Worm (Caenorhabditis elegans) whole organism, young adult: ENCODE measurements around the gene T26H5.11.

Source experiments
- C06A6.2 ChIP-seq: fragments of 200-800 bp; sonication (Bioruptor generic); conservative IDR thresholded peaks from 2 replicates; pipeline ENCODE4 v1.3.6; 2022; ENCODE audit warnings: missing genetic modification characterization, missing compliant biosample characterization
- C17E4.6 ChIP-seq: fragments of 200-800 bp; sonication (Bioruptor generic); IDR thresholded peaks from 2 replicates; pipeline ENCODE4 v1.3.6; 2022; ENCODE audit warnings: missing genetic modification reagents, missing genetic modification characterization, missing compliant biosample characterization
- F10E7.11 ChIP-seq: sonication (generic microtip); optimal IDR thresholded peaks from 2 replicates; lab custom pipeline; 2017; ENCODE audit warnings: mild to moderate bottlenecking, missing genetic modification characterization, moderate library complexity, missing compliant biosample characterization
- F22D6.2 ChIP-seq: sonication (generic microtip); optimal IDR thresholded peaks from 2 replicates; lab custom pipeline; 2016; ENCODE audit warnings: mild to moderate bottlenecking, missing genetic modification characterization, missing compliant biosample characterization
- F33H1.4 ChIP-seq: fragments of 200-800 bp; sonication (Bioruptor generic); IDR thresholded peaks from 2 replicates; pipeline ENCODE4 v1.3.6; 2022; ENCODE audit warnings: missing genetic modification reagents, missing genetic modification characterization, missing compliant biosample characterization
- F39B2.1 ChIP-seq: fragments of 200-800 bp; sonication (Bioruptor generic); IDR thresholded peaks from 2 replicates; pipeline ENCODE4 v1.3.6; 2022; ENCODE audit warnings: missing genetic modification reagents, missing genetic modification characterization, missing compliant biosample characterization
- F49E8.2 ChIP-seq: sonication (generic microtip); optimal IDR thresholded peaks from 3 replicates; lab custom pipeline; 2017; ENCODE audit warnings: missing genetic modification characterization, mild to moderate bottlenecking, missing compliant biosample characterization, antibody characterized with exemption, moderate library complexity; ENCODE audit not compliant: insufficient read depth
- F55B11.4 ChIP-seq: sonication (generic microtip); optimal IDR thresholded peaks from 2 replicates; lab custom pipeline; 2016; ENCODE audit warnings: missing compliant biosample characterization, missing genetic modification characterization, borderline replicate concordance; ENCODE audit not compliant: insufficient read depth
- K12H6.12 ChIP-seq: fragments of 200-800 bp; sonication (Bioruptor generic); optimal IDR thresholded peaks from 2 replicates; lab custom pipeline; 2018; ENCODE audit warnings: mild to moderate bottlenecking, missing genetic modification characterization, missing compliant biosample characterization
- T26A5.8 ChIP-seq: sonication (generic microtip); optimal IDR thresholded peaks from 2 replicates; lab custom pipeline; 2016; ENCODE audit warnings: missing genetic modification characterization, missing compliant biosample characterization
- Y53F4B.3 ChIP-seq: fragments of 200-800 bp; sonication (Bioruptor generic); IDR thresholded peaks from 2 replicates; pipeline ENCODE4 v1.3.6; 2022; ENCODE audit warnings: missing genetic modification reagents, missing genetic modification characterization, missing compliant biosample characterization
- Y53G8AR.9 ChIP-seq: fragments of 200-800 bp; sonication (Bioruptor generic); conservative IDR thresholded peaks from 2 replicates; pipeline ENCODE4 v1.3.6; 2022; ENCODE audit warnings: missing genetic modification reagents, missing genetic modification characterization, missing compliant biosample characterization
- Y56A3A.18 ChIP-seq: fragments of 200-800 bp; sonication (Bioruptor generic); IDR thresholded peaks from 2 replicates; pipeline ENCODE4 v1.3.6; 2022; ENCODE audit warnings: missing genetic modification reagents, missing genetic modification characterization, missing compliant biosample characterization
- akir-1 ChIP-seq: fragments of 200-800 bp; sonication (Bioruptor generic); optimal IDR thresholded peaks from 2 replicates; lab custom pipeline; 2018; ENCODE audit warnings: mild to moderate bottlenecking, missing genetic modification characterization, moderate library complexity, missing compliant biosample characterization
- attf-3 ChIP-seq: fragments of 200-800 bp; sonication (Bioruptor generic); conservative IDR thresholded peaks from 2 replicates; pipeline ENCODE4 v1.3.6; 2022; ENCODE audit warnings: missing genetic modification reagents, missing genetic modification characterization, missing compliant biosample characterization
- attf-5 ChIP-seq: fragments of 200-800 bp; sonication (Bioruptor generic); optimal IDR thresholded peaks from 2 replicates; lab custom pipeline; 2018; ENCODE audit warnings: mild to moderate bottlenecking, missing genetic modification characterization, missing compliant biosample characterization
- attf-6 ChIP-seq: fragments of 200-800 bp; sonication (Bioruptor generic); IDR thresholded peaks from 2 replicates; pipeline ENCODE4 v1.3.6; 2022; ENCODE audit warnings: missing genetic modification reagents, missing genetic modification characterization, missing compliant biosample characterization
- ceh-27 ChIP-seq: fragments of 200-800 bp; sonication (Bioruptor generic); optimal IDR thresholded peaks from 2 replicates; lab custom pipeline; 2018; ENCODE audit warnings: mild to moderate bottlenecking, missing genetic modification characterization, moderate library complexity, missing compliant biosample characterization
- dox-1 ChIP-seq: fragments of 200-800 bp; sonication (Bioruptor generic); IDR thresholded peaks from 2 replicates; pipeline ENCODE4 v1.3.6; 2022; ENCODE audit warnings: missing genetic modification reagents, missing genetic modification characterization, missing compliant biosample characterization
- ekl-4 ChIP-seq: fragments of 200-800 bp; sonication (Bioruptor generic); IDR thresholded peaks from 2 replicates; pipeline ENCODE4 v1.3.6; 2022; ENCODE audit warnings: missing genetic modification reagents, missing genetic modification characterization, missing compliant biosample characterization
- ets-4 ChIP-seq: fragments of 200-800 bp; sonication (Bioruptor generic); optimal IDR thresholded peaks from 2 replicates; lab custom pipeline; 2018; ENCODE audit warnings: mild to moderate bottlenecking, missing genetic modification characterization, missing compliant biosample characterization
- him-1 ChIP-seq: sonication (generic microtip); optimal IDR thresholded peaks from 2 replicates; lab custom pipeline; 2016; ENCODE audit warnings: missing genotype, missing genetic modification reagents, missing genetic modification characterization, missing compliant biosample characterization
- hlh-12 ChIP-seq: sonication (generic microtip); optimal IDR thresholded peaks from 2 replicates; lab custom pipeline; 2016; ENCODE audit warnings: missing genetic modification characterization, missing compliant biosample characterization
- let-607 ChIP-seq, 2 experiments: fragments of 200-800 bp in 1 of 2; sonication (Bioruptor generic) in 1 of 2; sonication (generic microtip) in 1 of 2; optimal IDR thresholded peaks; 2 replicates each; lab custom pipeline; 2016 to 2018; ENCODE audit warnings: mild to moderate bottlenecking in 2 of 2, missing compliant biosample characterization in 2 of 2, missing genetic modification characterization in 2 of 2, moderate library complexity in 2 of 2, missing genotype in 1 of 2
- lin-26 ChIP-seq: fragments of 200-800 bp; sonication (Bioruptor generic); IDR thresholded peaks from 2 replicates; pipeline ENCODE4 v1.3.6; 2022; ENCODE audit warnings: missing genetic modification reagents, missing genetic modification characterization, missing compliant biosample characterization
- lin-35 ChIP-seq, 3 experiments: fragments of 150-350 bp in 2 of 3; sonication (generic microtip) in 1 of 3; optimal IDR thresholded peaks; 2 replicates each; lab custom pipeline; 2014 to 2018; ENCODE audit warnings: missing biosample characterization in 3 of 3, missing genetic modification characterization in 3 of 3, missing genetic modification reagents in 3 of 3
- lsl-1 ChIP-seq: fragments of 200-800 bp; sonication (Bioruptor generic); optimal IDR thresholded peaks from 2 replicates; lab custom pipeline; 2018; ENCODE audit warnings: mild to moderate bottlenecking, missing genetic modification characterization, moderate library complexity, missing compliant biosample characterization
- madf-10 ChIP-seq: sonication (generic microtip); optimal IDR thresholded peaks from 2 replicates; lab custom pipeline; 2016; ENCODE audit warnings: mild to moderate bottlenecking, missing genetic modification characterization, missing compliant biosample characterization
- mes-4 ChIP-seq: sonication (generic microtip); optimal IDR thresholded peaks from 2 replicates; lab custom pipeline; 2016; ENCODE audit warnings: missing genotype, missing genetic modification characterization, missing compliant biosample characterization
- nfya-2 ChIP-seq: fragments of 200-800 bp; sonication (Bioruptor generic); IDR thresholded peaks from 2 replicates; pipeline ENCODE4 v1.3.6; 2022; ENCODE audit warnings: missing genetic modification reagents, missing genetic modification characterization, missing compliant biosample characterization
- pha-4 ChIP-seq: fragments of 150-350 bp; sonication (generic microtip); optimal IDR thresholded peaks from 2 replicates; lab custom pipeline; 2014; ENCODE audit warnings: missing biosample characterization, missing genetic modification reagents, missing genetic modification characterization
- rcor-1 ChIP-seq: fragments of 200-800 bp; sonication (Bioruptor generic); IDR thresholded peaks from 2 replicates; pipeline ENCODE4 v1.3.6; 2022; ENCODE audit warnings: missing genetic modification reagents, missing genetic modification characterization, missing compliant biosample characterization
- repo-1 ChIP-seq: sonication (generic microtip); optimal IDR thresholded peaks from 2 replicates; lab custom pipeline; 2017; ENCODE audit warnings: mild to moderate bottlenecking, missing genetic modification characterization, missing compliant biosample characterization
- sea-2 ChIP-seq: fragments of 200-800 bp; sonication (Bioruptor generic); IDR thresholded peaks from 2 replicates; pipeline ENCODE4 v1.3.6; 2022; ENCODE audit warnings: missing genetic modification characterization, missing compliant biosample characterization
- snpc-1.1 ChIP-seq: sonication (generic microtip); optimal IDR thresholded peaks from 2 replicates; lab custom pipeline; 2017; ENCODE audit warnings: missing genetic modification characterization, mild to moderate bottlenecking, missing compliant biosample characterization, antibody characterized with exemption, moderate library complexity, missing genotype, missing genetic modification reagents; ENCODE audit not compliant: insufficient read depth
- snpc-1.3 ChIP-seq: sonication (generic microtip); optimal IDR thresholded peaks from 2 replicates; lab custom pipeline; 2017; ENCODE audit warnings: missing genetic modification characterization, mild to moderate bottlenecking, missing compliant biosample characterization, antibody characterized with exemption, moderate library complexity, missing genotype, missing genetic modification reagents; ENCODE audit not compliant: insufficient read depth
- somi-1 ChIP-seq: fragments of 200-800 bp; sonication (Bioruptor generic); optimal IDR thresholded peaks from 2 replicates; lab custom pipeline; 2018; ENCODE audit warnings: mild to moderate bottlenecking, missing genetic modification characterization, missing compliant biosample characterization
- tbp1 ChIP-seq: fragments of 200-800 bp; sonication (Bioruptor generic); optimal IDR thresholded peaks from 2 replicates; lab custom pipeline; 2018; ENCODE audit warnings: mild to moderate bottlenecking, missing genetic modification characterization, missing compliant biosample characterization
- xnd-1 ChIP-seq: sonication (generic microtip); optimal IDR thresholded peaks from 2 replicates; lab custom pipeline; 2016; ENCODE audit warnings: missing genotype, missing genetic modification reagents, missing genetic modification characterization, missing compliant biosample characterization
- ztf-18 ChIP-seq: sonication (generic microtip); optimal IDR thresholded peaks from 2 replicates; lab custom pipeline; 2016; ENCODE audit warnings: missing genotype, mild to moderate bottlenecking, missing genetic modification characterization, missing compliant biosample characterization
- ztf-25 ChIP-seq: fragments of 200-800 bp; sonication (Bioruptor generic); IDR thresholded peaks from 2 replicates; pipeline ENCODE4 v1.3.6; 2022; ENCODE audit warnings: missing genetic modification reagents, missing genetic modification characterization, missing compliant biosample characterization
- ztf-3 ChIP-seq: fragments of 200-800 bp; sonication (Bioruptor generic); optimal IDR thresholded peaks from 2 replicates; lab custom pipeline; 2018; ENCODE audit warnings: mild to moderate bottlenecking, missing genetic modification characterization, missing compliant biosample characterization

T26H5.11 gene

ce11 chrV:15423601-15424000 lies 20.5 kb downstream of the T26H5.11 start, which contains the start of gene fbxa-104:
fbxa-104 (minus strand) TSS chrV:15423683.
- no peak for TF ChIP-seq F55B11.4
- TF ChIP-seq lin-26 = no peak
- TF ChIP-seq hlh-12 = no peak
- TF ChIP-seq him-1 (tag; lab: Kevin White, UChicago) = no peak

DNA sequence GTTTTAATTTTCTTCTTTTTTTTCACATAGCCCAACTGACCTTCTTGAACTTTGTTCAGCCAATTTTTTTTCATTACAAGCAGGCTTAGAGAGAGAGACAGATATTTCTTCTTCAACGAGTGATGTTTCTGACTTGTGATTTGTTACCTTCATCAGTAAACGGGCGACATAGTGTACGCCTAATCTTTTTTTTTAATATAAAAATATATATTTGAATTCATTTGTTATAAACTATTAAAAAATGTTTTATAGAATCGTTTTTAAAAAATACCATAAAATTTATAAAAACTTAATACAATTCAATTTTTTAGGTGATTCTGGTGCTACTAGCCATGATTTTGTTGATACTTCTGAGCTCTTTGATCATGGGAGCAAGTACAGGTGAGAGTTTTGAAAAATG lies 26.3 kb downstream of the T26H5.11 start, which contains the start of gene T06E6.10:
Gene T06E6.10, plus strand, starts transcription at position 301 of the 400 bp plus-strand sequence.
- no peak for TF ChIP-seq lsl-1 (GFP tag; lab: Kevin White, UChicago)
- no peak for TF ChIP-seq dox-1 (GFP tag; lab: Robert Waterston, UW)
- TF ChIP-seq lin-26 = no peak
- no peak for TF ChIP-seq ets-4 (GFP tag; lab: Kevin White, UChicago)
- TF ChIP-seq tbp1 = no peak
- TF ChIP-seq attf-3 (GFP tag; lab: Robert Waterston, UW) = no peak
- no peak for TF ChIP-seq F10E7.11
- TF ChIP-seq ekl-4 (GFP tag; lab: Robert Waterston, UW) = no peak
- TF ChIP-seq nfya-2 = no peak
- no peak for TF ChIP-seq Y53G8AR.9
- TF ChIP-seq ztf-3 (GFP tag; lab: Kevin White, UChicago) = no peak
- no peak for TF ChIP-seq ceh-27
- no peak for TF ChIP-seq T26A5.8

- no peak for TF ChIP-seq C06A6.2 (GFP tag; lab: Robert Waterston, UW)
- TF ChIP-seq ztf-25 (GFP tag; lab: Robert Waterston, UW) = no peak
- TF ChIP-seq F39B2.1 (GFP tag; lab: Robert Waterston, UW) = no peak
- TF ChIP-seq attf-6 (GFP tag; lab: Robert Waterston, UW) = no peak
- no peak for TF ChIP-seq ceh-27
- TF ChIP-seq sea-2 (GFP tag; lab: Robert Waterston, UW) = no peak
- TF ChIP-seq C17E4.6 (GFP tag; lab: Robert Waterston, UW) = no peak
- TF ChIP-seq repo-1 (tag; lab: Kevin White, UChicago) = no peak
- TF ChIP-seq F49E8.2 (tag; lab: Kevin White, UChicago) = no peak
- TF ChIP-seq F33H1.4 (GFP tag; lab: Robert Waterston, UW) = no peak
- TF ChIP-seq Y56A3A.18 (GFP tag; lab: Robert Waterston, UW) = no peak
- TF ChIP-seq xnd-1 = no peak
- TF ChIP-seq, all 124 proteins: peak for 0
Measured at ce11 chrV:15415951-15416350, 28.1 kb downstream of the T26H5.11 start, which contains the start of gene srh-265. srh-265 (plus strand) TSS chrV:15416251.

ce11 chrV:15413847-15414246 lies 30.2 kb downstream of the T26H5.11 start, which contains the start of gene srh-264:
srh-264 (plus strand) TSS chrV:15414147.
- TF ChIP-seq C17E4.6 (GFP tag; lab: Robert Waterston, UW) (no peak), attf-5 (GFP tag; lab: Kevin White, UChicago) (no peak), Y53F4B.3 (GFP tag; lab: Robert Waterston, UW) (no peak), lin-35 (GFP tag; optimal IDR thresholded peaks at IDR 0.05; lab: Kevin White, UChicago) (no peak), akir-1 (GFP tag; lab: Kevin White, UChicago) (no peak), madf-10 (tag; lab: Kevin White, UChicago) (no peak), let-607 (tag; optimal IDR thresholded peaks at IDR 0.05; lab: Kevin White, UChicago) (no peak), ekl-4 (GFP tag; lab: Robert Waterston, UW) (no peak), mes-4 (no peak), pha-4 (tag; lab: Kevin White, UChicago) (no peak), somi-1 (no peak), F22D6.2 (tag; lab: Kevin White, UChicago) (no peak), K12H6.12 (no peak), snpc-1.1 (no peak), Y53G8AR.9 (no peak), ztf-18 (no peak), rcor-1 (GFP tag; lab: Robert Waterston, UW) (no peak), snpc-1.3 (tag; lab: Kevin White, UChicago) (no peak), tbp1 (no peak), sea-2 (GFP tag; lab: Robert Waterston, UW) (no peak)
